Worm (Caenorhabditis elegans) whole organism, mixed stage, embryonic: ENCODE measurements around the gene K08H10.10.
A peak's percentile ranks its signal among the peaks of the same experiment; 100 is the strongest.

Experiments
- bed-3 ChIP-seq: fragments of 200-800 bp; sonication (Bioruptor generic); optimal IDR thresholded peaks from 3 replicates; lab custom pipeline; 2018; ENCODE audit warnings: mild to moderate bottlenecking, missing genetic modification characterization, moderate library complexity, missing compliant biosample characterization
- blmp-1 ChIP-seq: fragments of 150-350 bp; optimal IDR thresholded peaks from 2 replicates; lab custom pipeline; 2014; ENCODE audit warnings: missing biosample characterization, missing genetic modification characterization
- ceh-39 ChIP-seq: fragments of 150-350 bp; optimal IDR thresholded peaks from 2 replicates; lab custom pipeline; 2014; ENCODE audit warnings: missing biosample characterization, missing genetic modification characterization
- ceh-43 ChIP-seq: fragments of 200-800 bp; sonication (Bioruptor generic); optimal IDR thresholded peaks from 2 replicates; lab custom pipeline; 2018; ENCODE audit warnings: mild to moderate bottlenecking, missing genetic modification characterization, moderate library complexity, missing compliant biosample characterization
- ceh-83 ChIP-seq: fragments of 200-800 bp; sonication (Bioruptor generic); optimal IDR thresholded peaks from 2 replicates; lab custom pipeline; 2018; ENCODE audit warnings: mild to moderate bottlenecking, missing genetic modification characterization, missing compliant biosample characterization
- ces-1 ChIP-seq: fragments of 150-350 bp; optimal IDR thresholded peaks from 2 replicates; lab custom pipeline; 2014; ENCODE audit warnings: missing biosample characterization, missing genetic modification reagents, missing genetic modification characterization
- cnd-1 ChIP-seq: fragments of 200-800 bp; sonication (Bioruptor generic); optimal IDR thresholded peaks from 2 replicates; lab custom pipeline; 2018; ENCODE audit warnings: mild to moderate bottlenecking, missing genetic modification characterization, missing compliant biosample characterization
- drap-1 ChIP-seq: fragments of 200-800 bp; sonication (Bioruptor generic); optimal IDR thresholded peaks from 3 replicates; lab custom pipeline; 2018; ENCODE audit warnings: mild to moderate bottlenecking, missing genetic modification characterization, missing compliant biosample characterization
- elt-1 ChIP-seq: sonication (generic microtip); optimal IDR thresholded peaks from 2 replicates; lab custom pipeline; 2017; ENCODE audit warnings: missing genetic modification characterization, mild to moderate bottlenecking, missing compliant biosample characterization, antibody characterized with exemption, moderate library complexity, borderline replicate concordance; ENCODE audit not compliant: insufficient read depth
- elt-3 ChIP-seq: fragments of 150-350 bp; optimal IDR thresholded peaks from 2 replicates; lab custom pipeline; 2014; ENCODE audit warnings: missing biosample characterization, missing genetic modification characterization
- flh-1 ChIP-seq: fragments of 200-800 bp; sonication (Bioruptor generic); optimal IDR thresholded peaks from 2 replicates; lab custom pipeline; 2018; ENCODE audit warnings: mild to moderate bottlenecking, missing genetic modification characterization, moderate library complexity, missing compliant biosample characterization
- ham-2 ChIP-seq: fragments of 200-800 bp; sonication (Bioruptor generic); optimal IDR thresholded peaks from 2 replicates; lab custom pipeline; 2018; ENCODE audit warnings: mild to moderate bottlenecking, missing genetic modification characterization, missing compliant biosample characterization
- hlh-1 ChIP-seq: fragments of 150-350 bp; optimal IDR thresholded peaks from 2 replicates; lab custom pipeline; 2014; ENCODE audit warnings: missing biosample characterization, missing genetic modification reagents, missing genetic modification characterization
- lin-13 ChIP-seq: fragments of 150-350 bp; optimal IDR thresholded peaks from 2 replicates; lab custom pipeline; 2014; ENCODE audit warnings: missing biosample characterization, missing genetic modification characterization
- lin-32 ChIP-seq: fragments of 200-800 bp; sonication (Bioruptor generic); optimal IDR thresholded peaks from 2 replicates; lab custom pipeline; 2018; ENCODE audit warnings: mild to moderate bottlenecking, missing genetic modification characterization, missing compliant biosample characterization
- lsy-2 ChIP-seq: fragments of 150-350 bp; optimal IDR thresholded peaks from 2 replicates; lab custom pipeline; 2014; ENCODE audit warnings: missing biosample characterization, missing genetic modification characterization
- mab-5 ChIP-seq: fragments of 150-350 bp; optimal IDR thresholded peaks from 2 replicates; lab custom pipeline; 2014; ENCODE audit warnings: missing biosample characterization, missing genetic modification characterization
- mep-1 ChIP-seq: fragments of 150-350 bp; optimal IDR thresholded peaks from 2 replicates; lab custom pipeline; 2017; ENCODE audit warnings: missing biosample characterization, missing genetic modification reagents, missing genetic modification characterization, inconsistent platforms
- mls-2 ChIP-seq: sonication (generic microtip); optimal IDR thresholded peaks from 2 replicates; lab custom pipeline; 2016; ENCODE audit warnings: mild to moderate bottlenecking, missing genetic modification characterization, moderate library complexity, missing compliant biosample characterization
- nhr-237 ChIP-seq: fragments of 150-350 bp; optimal IDR thresholded peaks from 2 replicates; lab custom pipeline; 2014; ENCODE audit warnings: missing biosample characterization, missing genetic modification characterization
- nhr-28 ChIP-seq: fragments of 150-350 bp; optimal IDR thresholded peaks from 2 replicates; lab custom pipeline; 2014; ENCODE audit warnings: missing biosample characterization, missing genetic modification characterization
- nhr-76 ChIP-seq: sonication (generic microtip); optimal IDR thresholded peaks from 2 replicates; lab custom pipeline; 2017; ENCODE audit warnings: missing biosample characterization, missing genetic modification characterization
- sem-2 ChIP-seq: fragments of 200-800 bp; sonication (Bioruptor generic); optimal IDR thresholded peaks from 2 replicates; lab custom pipeline; 2018; ENCODE audit warnings: mild to moderate bottlenecking, missing genetic modification characterization, missing compliant biosample characterization
- snpc-4 ChIP-seq: fragments of 150-350 bp; optimal IDR thresholded peaks from 2 replicates; lab custom pipeline; 2014; ENCODE audit warnings: missing biosample characterization, missing genetic modification characterization
- sptf-1 ChIP-seq: sonication (generic microtip); optimal IDR thresholded peaks from 2 replicates; lab custom pipeline; 2017; ENCODE audit warnings: mild to moderate bottlenecking, missing genetic modification characterization, moderate library complexity, missing compliant biosample characterization
- tbx-8 ChIP-seq: fragments of 200-800 bp; sonication (Bioruptor generic); optimal IDR thresholded peaks from 2 replicates; lab custom pipeline; 2018; ENCODE audit warnings: mild to moderate bottlenecking, missing genetic modification characterization, moderate library complexity, missing compliant biosample characterization
- unc-120 ChIP-seq: sonication (generic microtip); optimal IDR thresholded peaks from 2 replicates; lab custom pipeline; 2017; ENCODE audit warnings: missing genetic modification characterization, missing compliant biosample characterization; ENCODE audit not compliant: poor library complexity, severe bottlenecking
- unc-39 ChIP-seq: fragments of 150-350 bp; optimal IDR thresholded peaks from 2 replicates; lab custom pipeline; 2014; ENCODE audit warnings: missing biosample characterization, missing genetic modification characterization
- zip-8 ChIP-seq: fragments of 150-350 bp; optimal IDR thresholded peaks from 2 replicates; lab custom pipeline; 2014; ENCODE audit warnings: missing biosample characterization, missing genetic modification characterization
- ztf-11 ChIP-seq: fragments of 150-350 bp; optimal IDR thresholded peaks from 2 replicates; lab custom pipeline; 2014; ENCODE audit warnings: missing biosample characterization, missing genetic modification characterization

Gene K08H10.10

ce11 chrV:10007484-10007883 lies 6.6 kb downstream of the K08H10.10 start:
- peak; percentile 95 for TF ChIP-seq zip-8 (tag; lab: Kevin White, UChicago)
- no peak for TF ChIP-seq lin-32 (GFP tag; lab: Kevin White, UChicago)

- TF ChIP-seq sptf-1 (tag; lab: Kevin White, UChicago), result no peak
- no peak for TF ChIP-seq bed-3
- TF ChIP-seq mls-2, result no peak
- no peak for TF ChIP-seq ztf-11
- no peak for TF ChIP-seq drap-1 (GFP tag; lab: Kevin White, UChicago)
- no peak for TF ChIP-seq lsy-2 (tag; lab: Kevin White, UChicago)
- TF ChIP-seq tbx-8 (GFP tag; lab: Kevin White, UChicago), result no peak
- TF ChIP-seq sem-2, result no peak
- TF ChIP-seq ham-2 (GFP tag; lab: Kevin White, UChicago), result no peak
- TF ChIP-seq elt-3 (tag; lab: Kevin White, UChicago), result no peak
- no peak for TF ChIP-seq lin-13
- TF ChIP-seq snpc-4 (tag; lab: Kevin White, UChicago), result no peak
- TF ChIP-seq, all 35 proteins: peak for 0
Observed at ce11 chrV:10011623-10012022, 10.8 kb downstream of the K08H10.10 start, which contains the start of gene lea-1. TSS of gene lea-1 (plus strand) at chrV:10011923.

ce11 chrV:10012639-10013038 lies 11.8 kb downstream of the K08H10.10 start:
- no peak for TF ChIP-seq cnd-1
- TF ChIP-seq elt-3 (tag; lab: Kevin White, UChicago), result peak; percentile 38

ce11 chrV:10018291-10018690 lies 17.4 kb downstream of the K08H10.10 start:
- TF ChIP-seq sem-2 (no peak), nhr-28 (tag; lab: Kevin White, UChicago) (no peak), mep-1 (no peak), ces-1 (GFP tag; lab: Kevin White, UChicago) (no peak), ztf-11 (no peak), drap-1 (GFP tag; lab: Kevin White, UChicago) (no peak), unc-39 (tag; lab: Kevin White, UChicago) (no peak), sptf-1 (tag; lab: Kevin White, UChicago) (no peak), lsy-2 (tag; lab: Kevin White, UChicago) (no peak), ceh-83 (GFP tag; lab: Kevin White, UChicago) (no peak), ceh-39 (tag; lab: Kevin White, UChicago) (no peak), hlh-1 (tag; lab: Kevin White, UChicago) (no peak), zip-8 (tag; lab: Kevin White, UChicago) (no peak), nhr-76 (tag; lab: Kevin White, UChicago) (no peak)

- TF ChIP-seq unc-120 (tag; lab: Kevin White, UChicago), result no peak
- TF ChIP-seq elt-1 (tag; lab: Kevin White, UChicago), result no peak
- no peak for TF ChIP-seq ceh-43
- no peak for TF ChIP-seq blmp-1 (tag; lab: Kevin White, UChicago)
- no peak for TF ChIP-seq bed-3
- TF ChIP-seq lsy-2 (tag; lab: Kevin White, UChicago), result no peak
- TF ChIP-seq sem-2, result no peak
- TF ChIP-seq nhr-76 (tag; lab: Kevin White, UChicago), result no peak
- no peak for TF ChIP-seq tbx-8 (GFP tag; lab: Kevin White, UChicago)
- TF ChIP-seq sptf-1 (tag; lab: Kevin White, UChicago), result no peak
- TF ChIP-seq nhr-28 (tag; lab: Kevin White, UChicago), result no peak
- TF ChIP-seq lin-32 (GFP tag; lab: Kevin White, UChicago), result no peak
Observed at ce11 chrV:10019083-10019624, 18.3 kb downstream of the K08H10.10 start.

- TF ChIP-seq nhr-237, result no peak
- no peak for TF ChIP-seq mep-1
- no peak for TF ChIP-seq lin-13
- no peak for TF ChIP-seq mab-5 (tag; lab: Kevin White, UChicago)
- TF ChIP-seq flh-1 (GFP tag; lab: Kevin White, UChicago), result no peak
Observed at ce11 chrV:10019934-10020333, 19.1 kb downstream of the K08H10.10 start.
